Worm (Caenorhabditis elegans) whole organism, late embryonic: ENCODE results near the gene zyg-1.

Experiments used
- C38D4.7 ChIP-seq: fragments of 200-800 bp; sonication (Bioruptor generic); optimal IDR thresholded peaks from 2 replicates; lab custom pipeline; 2018; ENCODE audit warnings: mild to moderate bottlenecking, missing genetic modification characterization, moderate library complexity, missing compliant biosample characterization
- ama-1 ChIP-seq: fragments of 150-350 bp; optimal IDR thresholded peaks from 2 replicates; lab custom pipeline; 2014
- ceh-22 ChIP-seq: sonication (generic microtip); optimal IDR thresholded peaks from 2 replicates; lab custom pipeline; 2017; ENCODE audit warnings: missing biosample characterization, missing genetic modification characterization
- ceh-48 ChIP-seq: sonication (generic microtip); optimal IDR thresholded peaks from 2 replicates; lab custom pipeline; 2016; ENCODE audit warnings: missing genetic modification characterization, inconsistent platforms, missing compliant biosample characterization
- che-1 ChIP-seq: sonication (generic microtip); optimal IDR thresholded peaks from 2 replicates; lab custom pipeline; 2016; ENCODE audit warnings: mild to moderate bottlenecking, missing genetic modification characterization, missing compliant biosample characterization
- elt-4 ChIP-seq: sonication (generic microtip); optimal IDR thresholded peaks from 2 replicates; lab custom pipeline; 2016; ENCODE audit warnings: missing genetic modification characterization, missing compliant biosample characterization
- hlh-15 ChIP-seq: sonication (generic microtip); optimal IDR thresholded peaks from 2 replicates; lab custom pipeline; 2016; ENCODE audit warnings: missing genetic modification characterization, missing compliant biosample characterization
- nhr-11 ChIP-seq: fragments of 150-350 bp; optimal IDR thresholded peaks from 2 replicates; lab custom pipeline; 2014; ENCODE audit warnings: missing biosample characterization, missing genetic modification characterization
- pqm-1 ChIP-seq: sonication (generic microtip); optimal IDR thresholded peaks from 2 replicates; lab custom pipeline; 2016; ENCODE audit warnings: missing genetic modification characterization, missing compliant biosample characterization
- pros-1 ChIP-seq: fragments of 150-350 bp; optimal IDR thresholded peaks from 2 replicates; lab custom pipeline; 2014; ENCODE audit warnings: missing biosample characterization, missing genetic modification reagents, missing genetic modification characterization
- tbx-2 ChIP-seq: sonication (generic microtip); optimal IDR thresholded peaks from 2 replicates; lab custom pipeline; 2016; ENCODE audit warnings: missing genetic modification characterization, missing compliant biosample characterization
- unc-55 ChIP-seq: sonication (generic microtip); optimal IDR thresholded peaks from 2 replicates; lab custom pipeline; 2017; ENCODE audit warnings: missing biosample characterization, missing genetic modification reagents, missing genetic modification characterization

DNA sequence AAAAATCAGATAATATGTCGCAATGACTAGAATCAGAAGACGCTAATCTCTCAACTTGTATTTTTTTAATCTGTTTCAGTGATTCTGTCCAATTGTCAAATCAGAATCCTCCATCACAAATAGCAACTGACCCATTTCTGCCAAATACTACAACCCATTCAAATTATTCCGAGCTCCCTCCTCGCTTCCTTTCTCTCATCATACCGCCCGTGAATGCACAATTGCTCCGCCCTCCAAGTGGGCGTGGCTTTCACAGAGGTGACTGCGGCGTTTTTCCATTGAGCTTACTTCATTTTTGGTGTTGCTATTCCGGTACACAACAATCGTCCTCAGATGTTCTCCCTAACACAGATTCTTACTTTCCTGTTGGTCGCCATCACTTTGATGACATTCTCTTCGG, 31.2 kb downstream of the zyg-1 start, which contains the start of gene flp-27:
- TF ChIP-seq ama-1 (no peak), C38D4.7 (GFP tag; lab: Kevin White, UChicago) (no peak), pqm-1 (tag; lab: Kevin White, UChicago) (no peak), pros-1 (no peak), elt-4 (tag; lab: Kevin White, UChicago) (no peak), nhr-11 (no peak), ceh-48 (no peak), ceh-22 (no peak), che-1 (no peak), unc-55 (GFP tag; lab: Kevin White, UChicago) (no peak), hlh-15 (tag; lab: Kevin White, UChicago) (no peak), tbx-2 (no peak)
